Fruit fly (Drosophila melanogaster): ENCODE measurements around the gene CG34376.

Gene CG34376

DNA sequence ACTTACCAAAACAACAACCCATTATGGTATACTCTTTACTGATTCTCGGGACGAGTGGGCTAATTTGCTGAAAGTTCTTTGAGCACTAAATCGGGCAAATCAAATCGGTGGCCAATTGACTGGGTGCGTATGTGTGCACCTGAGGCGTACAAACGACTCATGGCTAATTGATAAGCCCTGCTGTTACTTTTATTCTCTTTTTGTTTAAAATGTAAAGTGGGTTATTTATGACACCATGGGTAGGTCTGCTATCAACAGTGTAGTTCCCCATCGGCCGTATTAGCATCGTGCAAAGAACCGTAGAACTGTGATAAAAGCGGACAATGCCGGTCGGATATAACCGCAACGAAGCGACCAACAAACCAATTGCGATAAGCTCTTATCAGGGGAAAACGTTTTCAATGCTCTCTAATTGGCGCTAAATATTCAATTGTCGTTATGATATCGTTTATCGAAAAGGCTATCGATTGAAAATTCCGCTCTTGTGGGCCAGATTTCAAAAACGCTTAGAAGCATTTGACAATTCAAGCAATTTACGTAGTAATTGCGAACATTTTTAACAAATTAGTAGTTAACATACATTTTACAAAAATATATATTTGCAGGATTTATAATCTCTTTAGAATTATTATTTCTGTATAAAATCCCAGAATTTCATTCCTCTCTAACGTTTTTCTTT, 565 bp upstream of the CG34376 start, which contains the start of gene CG34288 (continued):
- TF ChIP-seq CG10274 (GFP tag; optimal IDR thresholded peaks at IDR 0.05) (peak; percentile 99), CTCF (GFP tag; optimal IDR thresholded peaks at IDR 0.05) (no peak), gro (GFP tag; optimal IDR thresholded peaks at IDR 0.05) (peak; percentile 76), Ets65A (GFP tag) (no peak), Doc3 (GFP tag; IDR thresholded peaks at IDR 0.05; ENCODE audit: partially characterized antibody) (no peak), run (tag; optimal IDR thresholded peaks at IDR 0.05) (no peak), CG14667 (GFP tag; IDR thresholded peaks at IDR 0.05) (no peak), lmd (GFP tag; IDR thresholded peaks at IDR 0.05) (peak; percentile 26; the same call in 1 of the 2 replicates), CG7786 (GFP tag; optimal IDR thresholded peaks at IDR 0.05) (peak; percentile 7), ase (GFP tag; IDR thresholded peaks at IDR 0.05) (peak; percentile 14; the same call in 1 of the 3 replicates), CG4854 (GFP tag; optimal IDR thresholded peaks at IDR 0.05) (no peak), hb (GFP tag; IDR thresholded peaks at IDR 0.05; ENCODE audit: partially characterized antibody) (no peak), CG14441 (GFP tag; IDR thresholded peaks at IDR 0.05) (peak; percentile 55), Med (GFP tag) (peak; percentile 91), dati (GFP tag; IDR thresholded peaks at IDR 0.05) (no peak), h (optimal IDR thresholded peaks at IDR 0.05) (no peak), lilli (GFP tag; optimal IDR thresholded peaks at IDR 0.05) (no peak), corto (GFP tag; optimal IDR thresholded peaks at IDR 0.05) (peak; percentile 78), CG16815 (GFP tag; optimal IDR thresholded peaks at IDR 0.05) (no peak), CG18011 (GFP tag; optimal IDR thresholded peaks at IDR 0.05) (no peak), H2.0 (GFP tag; IDR thresholded peaks at IDR 0.05) (peak; percentile 37; the same call in 1 of the 2 replicates), Hand (GFP tag; optimal IDR thresholded peaks at IDR 0.05) (no peak), NC2α (GFP tag; optimal IDR thresholded peaks at IDR 0.05) (no peak), CG12391 (tag; optimal IDR thresholded peaks at IDR 0.05) (no peak), Myb (GFP tag; optimal IDR thresholded peaks at IDR 0.05) (no peak), CG10321 (GFP tag; IDR thresholded peaks at IDR 0.05) (no peak), tgo (GFP tag; IDR thresholded peaks at IDR 0.05) (no peak; the same call in 2 of the 3 replicates), ftz-f1 (GFP tag; optimal IDR thresholded peaks at IDR 0.05) (no peak), CG2120 (GFP tag; optimal IDR thresholded peaks at IDR 0.05) (peak; percentile 73), Deaf1 (tag; optimal IDR thresholded peaks at IDR 0.05) (no peak), Sox102F (GFP tag; optimal IDR thresholded peaks at IDR 0.05) (peak; percentile 38), seq (GFP tag; IDR thresholded peaks at IDR 0.05) (no peak), klu (GFP tag; IDR thresholded peaks at IDR 0.05) (no peak), ranshi (GFP tag; IDR thresholded peaks at IDR 0.05) (peak; percentile 53; the same call in 1 of the 2 replicates), CG15011 (GFP tag; optimal IDR thresholded peaks at IDR 0.05) (no peak), TFAM (GFP tag; optimal IDR thresholded peaks at IDR 0.05) (no peak), tio (GFP tag; optimal IDR thresholded peaks at IDR 0.05) (no peak), Antp (GFP tag; optimal IDR thresholded peaks at IDR 0.05) (peak; percentile 68), CG3726 (GFP tag; IDR thresholded peaks at IDR 0.05) (no peak), CG5245 (GFP tag; optimal IDR thresholded peaks at IDR 0.05) (no peak), CG12769 (tag; optimal IDR thresholded peaks at IDR 0.05) (peak; percentile 81), Hr39 (optimal IDR thresholded peaks at IDR 0.05) (no peak), Oaz (GFP tag; IDR thresholded peaks at IDR 0.05) (no peak), CG4404 (GFP tag; IDR thresholded peaks at IDR 0.05) (no peak), Max (GFP tag; optimal IDR thresholded peaks at IDR 0.05) (no peak), CG17385 (GFP tag; optimal IDR thresholded peaks at IDR 0.05) (no peak), CG10462 (GFP tag; optimal IDR thresholded peaks at IDR 0.05) (no peak), CG30431 (GFP tag; optimal IDR thresholded peaks at IDR 0.05) (no peak), CG8359 (GFP tag; optimal IDR thresholded peaks at IDR 0.05; ENCODE audit: borderline replicate concordance) (no peak), Adf1 (GFP tag; IDR thresholded peaks at IDR 0.05) (no peak), ems (GFP tag; optimal IDR thresholded peaks at IDR 0.05) (no peak), Kr (GFP tag; optimal IDR thresholded peaks at IDR 0.05) (no peak)
